Worm (Caenorhabditis elegans): Measurements from ENCODE around the gene W02D7.11.

W02D7.11 gene

DNA sequence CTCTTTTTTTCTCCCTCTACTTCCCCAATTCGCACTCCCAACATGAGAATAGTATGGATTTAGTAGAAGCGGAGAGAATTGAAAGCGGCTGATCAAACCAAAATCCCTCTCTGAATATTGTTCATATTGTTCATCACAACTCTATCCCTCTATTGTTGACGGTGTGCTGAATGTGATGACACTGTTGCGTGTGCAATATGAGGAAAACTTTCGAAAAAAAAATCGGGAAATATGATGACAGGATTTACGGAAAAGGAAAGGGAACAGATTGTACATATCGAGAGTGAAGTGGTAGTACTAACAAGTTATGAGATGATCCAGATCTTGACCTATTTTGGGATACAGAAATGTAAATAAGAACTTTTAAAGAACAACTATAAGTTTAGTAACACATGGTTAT, 8.4 kb downstream of the W02D7.11 start, which contains the start of gene smex-1:
Gene smex-1 (minus strand): TSS at position 101 of the 400 bp plus-strand sequence.
- TF ChIP-seq rcor-1 (GFP tag; IDR thresholded peaks at IDR 0.05), result no peak
- TF ChIP-seq ztf-18 (tag; optimal IDR thresholded peaks at IDR 0.05), result no peak

DNA sequence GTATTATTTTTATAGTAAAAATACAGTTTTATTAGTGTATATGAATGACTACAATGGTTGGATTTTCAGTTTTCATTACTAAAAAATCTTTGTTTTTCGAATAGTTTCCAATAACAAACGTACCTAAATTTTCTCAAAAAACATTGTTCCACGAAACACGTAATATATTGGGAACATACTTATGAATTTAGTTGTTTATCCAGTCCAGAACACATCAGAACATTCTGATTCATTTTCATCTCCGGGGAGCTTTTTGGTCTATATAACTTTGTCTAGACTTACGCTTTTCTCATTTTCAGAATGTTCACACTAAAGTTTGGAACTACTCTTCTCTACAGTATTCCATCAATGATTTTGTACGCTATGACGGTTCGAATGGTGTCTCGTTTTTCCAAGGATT, 12.5 kb downstream of the W02D7.11 start, which contains the start of gene srg-33:
Gene srg-33 (plus strand): TSS at position 301 of the 400 bp plus-strand sequence.
- TF ChIP-seq unc-130 (GFP tag; optimal IDR thresholded peaks at IDR 0.05), result no peak
- no peak for TF ChIP-seq ceh-100 (GFP tag; IDR thresholded peaks at IDR 0.05)
- TF ChIP-seq gei-17 (GFP tag; optimal IDR thresholded peaks at IDR 0.05), result no peak
- TF ChIP-seq fkh-3 (tag; optimal IDR thresholded peaks at IDR 0.05), result no peak
- no peak for TF ChIP-seq ZK185.1 (tag; optimal IDR thresholded peaks at IDR 0.05; ENCODE audit: poor library complexity, severe bottlenecking)
- TF ChIP-seq B0019.2 (GFP tag; conservative IDR thresholded peaks at IDR 0.05), result no peak
- TF ChIP-seq K12H6.12 (tag; optimal IDR thresholded peaks at IDR 0.05), result no peak
- no peak for TF ChIP-seq F23B12.7 (tag; optimal IDR thresholded peaks at IDR 0.05; ENCODE audit: insufficient read depth)
- TF ChIP-seq madf-8 (GFP tag; conservative IDR thresholded peaks at IDR 0.05), result no peak
- TF ChIP-seq B0035.1 (tag; optimal IDR thresholded peaks at IDR 0.05), result no peak
- TF ChIP-seq C17E4.6 (GFP tag; IDR thresholded peaks at IDR 0.05), result no peak
- no peak for TF ChIP-seq atf-7 (tag; optimal IDR thresholded peaks at IDR 0.05)
- no peak for TF ChIP-seq lin-26 (GFP tag; IDR thresholded peaks at IDR 0.05)
- no peak for TF ChIP-seq tbp1 (GFP tag; optimal IDR thresholded peaks at IDR 0.05)
- no peak for TF ChIP-seq Y56A3A.18 (GFP tag; IDR thresholded peaks at IDR 0.05)
- TF ChIP-seq ztf-28 (GFP tag; IDR thresholded peaks at IDR 0.05), result no peak
- no peak for TF ChIP-seq T07F8.4 (tag; optimal IDR thresholded peaks at IDR 0.05)
- no peak for TF ChIP-seq mes-4 (tag; optimal IDR thresholded peaks at IDR 0.05)
- no peak for TF ChIP-seq nfya-2 (GFP tag; IDR thresholded peaks at IDR 0.05)
- TF ChIP-seq cebp-2 (GFP tag; IDR thresholded peaks at IDR 0.05), result no peak

DNA sequence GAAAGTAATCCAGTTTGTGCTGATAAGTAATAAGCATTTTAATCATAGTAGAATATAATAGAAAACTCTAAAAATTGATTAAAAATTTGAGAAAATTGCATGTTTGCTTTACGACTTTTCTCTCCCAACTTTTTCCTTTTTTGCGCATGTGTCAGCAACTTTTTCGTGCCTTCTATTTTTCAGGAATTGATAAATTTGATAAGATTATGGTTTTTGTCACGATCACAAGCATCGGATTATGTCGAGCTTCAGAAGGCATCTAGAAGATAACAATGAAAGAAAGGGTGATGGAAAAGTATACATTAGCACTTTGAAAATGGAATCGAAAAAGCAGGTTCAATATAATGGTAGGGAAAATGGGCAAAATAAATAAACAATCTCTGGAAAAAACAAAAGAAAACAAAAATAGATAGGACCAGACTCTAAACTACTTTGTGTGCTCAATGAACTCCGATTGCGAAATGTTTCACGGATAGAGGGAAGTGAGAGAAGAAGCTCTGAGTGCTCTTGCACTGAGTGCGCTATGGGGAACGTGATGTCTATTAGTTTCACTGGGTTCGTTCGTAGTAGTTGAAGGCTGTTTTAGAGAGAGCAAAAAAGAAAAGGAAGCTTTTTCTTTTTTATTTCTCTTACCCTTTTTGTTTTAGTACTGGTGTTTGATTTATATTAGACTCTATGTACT, 16.0 kb downstream of the W02D7.11 start:
- TF ChIP-seq nhr-80 (tag; optimal IDR thresholded peaks at IDR 0.05) (peak; percentile 36), snpc-4 (GFP tag; optimal IDR thresholded peaks at IDR 0.05) (no peak), snpc-4 (tag; optimal IDR thresholded peaks at IDR 0.05) (peak in 1 of 4 experiments; percentile 7), rec-8 (tag; optimal IDR thresholded peaks at IDR 0.05) (no peak), Y56A3A.18 (GFP tag; IDR thresholded peaks at IDR 0.05) (no peak), Y53F4B.3 (GFP tag; IDR thresholded peaks at IDR 0.05) (no peak), cebp-1 (GFP tag; IDR thresholded peaks at IDR 0.05) (peak; percentile 81; the same call in 1 of the 2 replicates), cebp-1 (tag; optimal IDR thresholded peaks at IDR 0.05) (peak; percentile 94), egl-18 (GFP tag; IDR thresholded peaks at IDR 0.05) (no peak)

DNA sequence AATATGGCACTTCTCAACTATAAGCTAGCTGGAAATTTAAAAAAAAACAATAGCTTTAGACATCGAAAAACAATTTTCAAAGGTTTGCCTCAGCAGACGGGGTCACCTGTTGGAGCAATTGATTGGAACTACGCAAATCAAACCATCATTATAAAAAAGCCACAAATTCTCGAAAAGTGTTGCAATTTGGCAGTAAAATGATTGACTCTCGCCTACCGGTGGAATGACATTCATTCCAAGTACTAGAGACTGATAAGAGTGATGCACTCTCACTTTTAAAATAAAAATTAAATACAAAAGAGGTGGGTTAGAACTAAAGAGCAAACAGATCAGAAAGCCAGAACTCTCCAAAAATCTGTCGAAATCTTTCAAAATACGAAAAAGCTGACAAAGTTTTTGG, 18.9 kb downstream of the W02D7.11 start:
- TF ChIP-seq ama-1 (optimal IDR thresholded peaks at IDR 0.05), result no peak
- no peak for TF ChIP-seq ama-1 (GFP tag; optimal IDR thresholded peaks at IDR 0.05)
- TF ChIP-seq efl-1 (GFP tag; optimal IDR thresholded peaks at IDR 0.05), result no peak
- peak; percentile 66 for TF ChIP-seq nhr-80 (tag; optimal IDR thresholded peaks at IDR 0.05)

- TF ChIP-seq F39B2.1 (GFP tag; IDR thresholded peaks at IDR 0.05), result no peak
- TF ChIP-seq madf-3 (GFP tag; IDR thresholded peaks at IDR 0.05), result no peak
- no peak for TF ChIP-seq atf-7 (tag; optimal IDR thresholded peaks at IDR 0.05)
- no peak for TF ChIP-seq nhr-179 (tag; optimal IDR thresholded peaks at IDR 0.05)
- no peak for TF ChIP-seq akir-1 (GFP tag; optimal IDR thresholded peaks at IDR 0.05)
- TF ChIP-seq Y56A3A.18 (GFP tag; IDR thresholded peaks at IDR 0.05), result no peak
- TF ChIP-seq lin-26 (GFP tag; IDR thresholded peaks at IDR 0.05), result no peak
- TF ChIP-seq ekl-4 (GFP tag; IDR thresholded peaks at IDR 0.05), result no peak
- TF ChIP-seq madf-6 (GFP tag; IDR thresholded peaks at IDR 0.05), result no peak
- no peak for TF ChIP-seq Y53G8AR.9 (GFP tag; conservative IDR thresholded peaks at IDR 0.05)
- TF ChIP-seq B0261.1 (tag; optimal IDR thresholded peaks at IDR 0.05), result no peak
- no peak for TF ChIP-seq tlf-1 (GFP tag; optimal IDR thresholded peaks at IDR 0.05)
- TF ChIP-seq somi-1 (GFP tag; optimal IDR thresholded peaks at IDR 0.05), result no peak
- TF ChIP-seq attf-5 (GFP tag; optimal IDR thresholded peaks at IDR 0.05), result no peak
These were observed 19.5 kb downstream of the W02D7.11 start, which contains the start of gene slc-17.5 for ce11 chrV:8284800-8285199. slc-17.5 (minus strand) TSS chrV:8284900.
